Worm (Caenorhabditis elegans) whole organism, young adult: ENCODE measurements around the gene idpb-4.

Experiments
- B0035.1 ChIP-seq: sonication (generic microtip); optimal IDR thresholded peaks from 2 replicates; lab custom pipeline; 2016; ENCODE audit warnings: missing genetic modification characterization, mild to moderate bottlenecking, missing compliant biosample characterization, missing genotype, missing genetic modification reagents
- B0261.1 ChIP-seq: sonication (generic microtip); optimal IDR thresholded peaks from 2 replicates; lab custom pipeline; 2016; ENCODE audit warnings: mild to moderate bottlenecking, missing genetic modification characterization, moderate library complexity, missing compliant biosample characterization
- B0336.3 ChIP-seq: fragments of 200-800 bp; sonication (Bioruptor generic); IDR thresholded peaks from 2 replicates; pipeline ENCODE4 v1.3.6; 2022; ENCODE audit warnings: missing genetic modification characterization, missing compliant biosample characterization
- C06A6.2 ChIP-seq: fragments of 200-800 bp; sonication (Bioruptor generic); conservative IDR thresholded peaks from 2 replicates; pipeline ENCODE4 v1.3.6; 2022; ENCODE audit warnings: missing genetic modification characterization, missing compliant biosample characterization
- C17E4.6 ChIP-seq: fragments of 200-800 bp; sonication (Bioruptor generic); IDR thresholded peaks from 2 replicates; pipeline ENCODE4 v1.3.6; 2022; ENCODE audit warnings: missing genetic modification reagents, missing genetic modification characterization, missing compliant biosample characterization
- F37B4.10 ChIP-seq: fragments of 200-800 bp; sonication (Bioruptor generic); IDR thresholded peaks from 2 replicates; pipeline ENCODE4 v1.3.6; 2022; ENCODE audit warnings: missing genetic modification characterization, missing compliant biosample characterization
- F57C9.4 ChIP-seq: sonication (generic microtip); optimal IDR thresholded peaks from 2 replicates; lab custom pipeline; 2017; ENCODE audit warnings: mild to moderate bottlenecking, missing genetic modification characterization, missing compliant biosample characterization
- K11D2.4 ChIP-seq: fragments of 200-800 bp; sonication (Bioruptor generic); IDR thresholded peaks from 2 replicates; pipeline ENCODE4 v1.3.6; 2022; ENCODE audit warnings: missing genetic modification reagents, missing genetic modification characterization, missing compliant biosample characterization
- K12H6.12 ChIP-seq: fragments of 200-800 bp; sonication (Bioruptor generic); optimal IDR thresholded peaks from 2 replicates; lab custom pipeline; 2018; ENCODE audit warnings: mild to moderate bottlenecking, missing genetic modification characterization, missing compliant biosample characterization
- ZK185.1 ChIP-seq: sonication (generic microtip); optimal IDR thresholded peaks from 2 replicates; lab custom pipeline; 2016; ENCODE audit warnings: mild to moderate bottlenecking, missing genetic modification characterization, missing compliant biosample characterization; ENCODE audit not compliant: poor library complexity, severe bottlenecking
- ama-1 ChIP-seq, 3 experiments: fragments of 150-350 bp in 1 of 3; sonication (generic microtip) in 2 of 3; optimal IDR thresholded peaks; 2 replicates each; lab custom pipeline; 2014 to 2018; ENCODE audit warnings: missing biosample characterization in 2 of 3, missing genetic modification characterization in 2 of 3, missing genetic modification reagents in 2 of 3
- aptf-3 ChIP-seq: fragments of 200-800 bp; sonication (Bioruptor generic); IDR thresholded peaks from 2 replicates; pipeline ENCODE4 v1.3.6; 2022; ENCODE audit warnings: missing genetic modification characterization, missing compliant biosample characterization
- atf-7 ChIP-seq: sonication (generic microtip); optimal IDR thresholded peaks from 2 replicates; lab custom pipeline; 2017; ENCODE audit warnings: mild to moderate bottlenecking, missing genetic modification characterization, missing compliant biosample characterization
- attf-6 ChIP-seq: fragments of 200-800 bp; sonication (Bioruptor generic); IDR thresholded peaks from 2 replicates; pipeline ENCODE4 v1.3.6; 2022; ENCODE audit warnings: missing genetic modification reagents, missing genetic modification characterization, missing compliant biosample characterization
- cebp-2 ChIP-seq: fragments of 200-800 bp; sonication (Bioruptor generic); IDR thresholded peaks from 2 replicates; pipeline ENCODE4 v1.3.6; 2022; ENCODE audit warnings: missing genetic modification characterization, missing compliant biosample characterization
- ceh-100 ChIP-seq: fragments of 200-800 bp; sonication (Bioruptor generic); IDR thresholded peaks from 2 replicates; pipeline ENCODE4 v1.3.6; 2022; ENCODE audit warnings: missing genetic modification reagents, missing genetic modification characterization, missing compliant biosample characterization
- ceh-40 ChIP-seq: fragments of 200-800 bp; sonication (Bioruptor generic); IDR thresholded peaks from 2 replicates; pipeline ENCODE4 v1.3.6; 2022; ENCODE audit warnings: missing genetic modification characterization, missing compliant biosample characterization
- ceh-58 ChIP-seq: fragments of 200-800 bp; sonication (Bioruptor generic); IDR thresholded peaks from 2 replicates; pipeline ENCODE4 v1.3.6; 2022; ENCODE audit warnings: missing genetic modification characterization, missing compliant biosample characterization
- dox-1 ChIP-seq: fragments of 200-800 bp; sonication (Bioruptor generic); IDR thresholded peaks from 2 replicates; pipeline ENCODE4 v1.3.6; 2022; ENCODE audit warnings: missing genetic modification reagents, missing genetic modification characterization, missing compliant biosample characterization
- dpff-1 ChIP-seq: sonication (generic microtip); optimal IDR thresholded peaks from 2 replicates; lab custom pipeline; 2017; ENCODE audit warnings: mild to moderate bottlenecking, missing genetic modification characterization, missing compliant biosample characterization
- egl-18 ChIP-seq: fragments of 200-800 bp; sonication (Bioruptor generic); IDR thresholded peaks from 2 replicates; pipeline ENCODE4 v1.3.6; 2022; ENCODE audit warnings: missing genetic modification reagents, missing genetic modification characterization, missing compliant biosample characterization
- egl-44 ChIP-seq: fragments of 200-800 bp; sonication (Bioruptor generic); IDR thresholded peaks from 2 replicates; pipeline ENCODE4 v1.3.6; 2022; ENCODE audit warnings: missing genetic modification reagents, missing genetic modification characterization, missing compliant biosample characterization
- egrh-3 ChIP-seq: fragments of 200-800 bp; sonication (Bioruptor generic); IDR thresholded peaks from 2 replicates; pipeline ENCODE4 v1.3.6; 2022; ENCODE audit warnings: missing genetic modification reagents, missing genetic modification characterization, missing compliant biosample characterization
- him-1 ChIP-seq: sonication (generic microtip); optimal IDR thresholded peaks from 2 replicates; lab custom pipeline; 2016; ENCODE audit warnings: missing genotype, missing genetic modification reagents, missing genetic modification characterization, missing compliant biosample characterization
- hmg-20 ChIP-seq: fragments of 200-800 bp; sonication (Bioruptor generic); IDR thresholded peaks from 2 replicates; pipeline ENCODE4 v1.3.6; 2022; ENCODE audit warnings: missing genetic modification reagents, missing genetic modification characterization, missing compliant biosample characterization
- lag-1 ChIP-seq: fragments of 200-800 bp; sonication (Bioruptor generic); IDR thresholded peaks from 2 replicates; pipeline ENCODE4 v1.3.6; 2022; ENCODE audit warnings: missing genetic modification reagents, missing genetic modification characterization, missing compliant biosample characterization
- let-607 ChIP-seq, 2 experiments: fragments of 200-800 bp in 1 of 2; sonication (Bioruptor generic) in 1 of 2; sonication (generic microtip) in 1 of 2; optimal IDR thresholded peaks; 2 replicates each; lab custom pipeline; 2016 to 2018; ENCODE audit warnings: mild to moderate bottlenecking in 2 of 2, missing compliant biosample characterization in 2 of 2, missing genetic modification characterization in 2 of 2, moderate library complexity in 2 of 2, missing genotype in 1 of 2
- lin-54 ChIP-seq: fragments of 200-800 bp; sonication (Bioruptor generic); optimal IDR thresholded peaks from 2 replicates; lab custom pipeline; 2018; ENCODE audit warnings: mild to moderate bottlenecking, missing genetic modification characterization, missing compliant biosample characterization
- lsl-1 ChIP-seq: fragments of 200-800 bp; sonication (Bioruptor generic); optimal IDR thresholded peaks from 2 replicates; lab custom pipeline; 2018; ENCODE audit warnings: mild to moderate bottlenecking, missing genetic modification characterization, moderate library complexity, missing compliant biosample characterization
- madf-6 ChIP-seq: fragments of 200-800 bp; sonication (Bioruptor generic); IDR thresholded peaks from 2 replicates; pipeline ENCODE4 v1.3.6; 2022; ENCODE audit warnings: missing genetic modification reagents, missing genetic modification characterization, missing compliant biosample characterization
- mcd-1 ChIP-seq: fragments of 200-800 bp; sonication (Bioruptor generic); IDR thresholded peaks from 2 replicates; pipeline ENCODE4 v1.3.6; 2022; ENCODE audit warnings: missing genetic modification reagents, missing genetic modification characterization, missing compliant biosample characterization
- mel-28 ChIP-seq: sonication (generic microtip); optimal IDR thresholded peaks from 2 replicates; lab custom pipeline; 2016; ENCODE audit warnings: borderline replicate concordance, mild to moderate bottlenecking, missing genetic modification characterization, missing compliant biosample characterization
- mes-4 ChIP-seq: sonication (generic microtip); optimal IDR thresholded peaks from 2 replicates; lab custom pipeline; 2016; ENCODE audit warnings: missing genotype, missing genetic modification characterization, missing compliant biosample characterization
- nfya-1 ChIP-seq: sonication (generic microtip); optimal IDR thresholded peaks from 2 replicates; lab custom pipeline; 2017; ENCODE audit warnings: antibody characterized with exemption, missing compliant biosample characterization, missing genetic modification characterization, borderline replicate concordance; ENCODE audit not compliant: insufficient read depth
- nhr-80 ChIP-seq: sonication (generic microtip); optimal IDR thresholded peaks from 2 replicates; lab custom pipeline; 2016; ENCODE audit warnings: missing genetic modification characterization, missing compliant biosample characterization
- repo-1 ChIP-seq: sonication (generic microtip); optimal IDR thresholded peaks from 2 replicates; lab custom pipeline; 2017; ENCODE audit warnings: mild to moderate bottlenecking, missing genetic modification characterization, missing compliant biosample characterization
- rpc-1 ChIP-seq, 2 experiments: fragments of 150-350 bp in 1 of 2; sonication (generic microtip) in 1 of 2; optimal IDR thresholded peaks; 2 replicates each; lab custom pipeline; 2014 to 2018; ENCODE audit warnings: missing biosample characterization in 1 of 2, missing genetic modification characterization in 1 of 2, missing genetic modification reagents in 1 of 2, missing genotype in 1 of 2
- somi-1 ChIP-seq: fragments of 200-800 bp; sonication (Bioruptor generic); optimal IDR thresholded peaks from 2 replicates; lab custom pipeline; 2018; ENCODE audit warnings: mild to moderate bottlenecking, missing genetic modification characterization, missing compliant biosample characterization
- sptf-2 ChIP-seq: fragments of 200-800 bp; sonication (Bioruptor generic); optimal IDR thresholded peaks from 2 replicates; lab custom pipeline; 2018; ENCODE audit warnings: mild to moderate bottlenecking, missing genetic modification characterization, missing compliant biosample characterization
- tbp1 ChIP-seq: fragments of 200-800 bp; sonication (Bioruptor generic); optimal IDR thresholded peaks from 2 replicates; lab custom pipeline; 2018; ENCODE audit warnings: mild to moderate bottlenecking, missing genetic modification characterization, missing compliant biosample characterization
- tbx-9 ChIP-seq: sonication (generic microtip); optimal IDR thresholded peaks from 2 replicates; lab custom pipeline; 2016; ENCODE audit warnings: borderline replicate concordance, missing genetic modification characterization, inconsistent platforms, missing compliant biosample characterization
- zfh-2 ChIP-seq: fragments of 200-800 bp; sonication (Bioruptor generic); conservative IDR thresholded peaks from 2 replicates; pipeline ENCODE4 v1.3.6; 2022; ENCODE audit warnings: missing genetic modification reagents, missing genetic modification characterization, missing compliant biosample characterization
- ztf-22 ChIP-seq: fragments of 200-800 bp; sonication (Bioruptor generic); optimal IDR thresholded peaks from 2 replicates; lab custom pipeline; 2018; ENCODE audit warnings: mild to moderate bottlenecking, missing genetic modification characterization, moderate library complexity, missing compliant biosample characterization
- ztf-25 ChIP-seq: fragments of 200-800 bp; sonication (Bioruptor generic); IDR thresholded peaks from 2 replicates; pipeline ENCODE4 v1.3.6; 2022; ENCODE audit warnings: missing genetic modification reagents, missing genetic modification characterization, missing compliant biosample characterization
- ztf-26 ChIP-seq: sonication (generic microtip); optimal IDR thresholded peaks from 2 replicates; lab custom pipeline; 2017; ENCODE audit warnings: missing genetic modification characterization, missing compliant biosample characterization

Gene idpb-4

ce11 chrII:8747939-8748352 lies 10.6 kb upstream of the idpb-4 start (continued):
- TF ChIP-seq ama-1 (optimal IDR thresholded peaks at IDR 0.05; lab: Kevin White, UChicago) (no peak), ama-1 (GFP tag; optimal IDR thresholded peaks at IDR 0.05; lab: Kevin White, UChicago) (peak in 1 of 2 experiments; percentile 22), egrh-3 (no peak), F37B4.10 (GFP tag; lab: Robert Waterston, UW) (no peak), madf-6 (GFP tag; lab: Robert Waterston, UW) (no peak), ceh-40 (GFP tag; lab: Robert Waterston, UW) (no peak), ceh-58 (GFP tag; lab: Robert Waterston, UW) (no peak), F57C9.4 (tag; lab: Kevin White, UChicago) (no peak), ZK185.1 (peak; percentile 49), repo-1 (tag; lab: Kevin White, UChicago) (no peak), B0261.1 (no peak), zfh-2 (GFP tag; lab: Robert Waterston, UW) (peak; percentile 73), dox-1 (GFP tag; lab: Robert Waterston, UW) (peak; percentile 10; the same call in 1 of the 2 replicates), mes-4 (tag; lab: Kevin White, UChicago) (no peak), K12H6.12 (tag; lab: Kevin White, UChicago) (no peak), egl-18 (no peak), somi-1 (GFP tag; lab: Kevin White, UChicago) (no peak), B0336.3 (GFP tag; lab: Robert Waterston, UW) (no peak; the same call in 1 of the 2 replicates), tbx-9 (tag; lab: Kevin White, UChicago) (peak; percentile 58), aptf-3 (GFP tag; lab: Robert Waterston, UW) (no peak), him-1 (tag; lab: Kevin White, UChicago) (no peak)

ce11 chrII:8747246-8747938 lies 10.0 kb upstream of the idpb-4 start:
- TF ChIP-seq K11D2.4 (GFP tag; lab: Robert Waterston, UW), result peak; percentile 78
- TF ChIP-seq attf-6 (GFP tag; lab: Robert Waterston, UW), result no peak
- TF ChIP-seq ztf-26, result no peak
- TF ChIP-seq hmg-20, result peak; percentile 36; the same call in 1 of the 2 replicates
- peak; percentile 54 for TF ChIP-seq tbp1 (GFP tag; lab: Kevin White, UChicago)
- peak; percentile 35; the same call in 1 of the 2 replicates for TF ChIP-seq mcd-1
- peak; percentile 50; the same call in 1 of the 2 replicates for TF ChIP-seq ztf-25 (GFP tag; lab: Robert Waterston, UW)
- 0 out of 2 replicates have a peak, but pooled peaks have one; percentile 10 for TF ChIP-seq egl-44 (GFP tag; lab: Robert Waterston, UW)
- peak; percentile 55; the same call in 1 of the 2 replicates for TF ChIP-seq ceh-40 (GFP tag; lab: Robert Waterston, UW)
- TF ChIP-seq dpff-1 (tag; lab: Kevin White, UChicago), result no peak
- TF ChIP-seq let-607 (tag; optimal IDR thresholded peaks at IDR 0.05; lab: Kevin White, UChicago), result peak; percentile 39 to 41
- peak; percentile 63 for TF ChIP-seq aptf-3 (GFP tag; lab: Robert Waterston, UW)
- TF ChIP-seq sptf-2, result no peak
- peak; percentile 96 for TF ChIP-seq ama-1 (optimal IDR thresholded peaks at IDR 0.05; lab: Kevin White, UChicago)
- no peak for TF ChIP-seq ama-1 (GFP tag; optimal IDR thresholded peaks at IDR 0.05; lab: Kevin White, UChicago)
- TF ChIP-seq atf-7 (tag; lab: Kevin White, UChicago), result peak; percentile 2
- peak; percentile 12 for TF ChIP-seq mel-28
- peak; percentile 62 for TF ChIP-seq ztf-22 (GFP tag; lab: Kevin White, UChicago)
- TF ChIP-seq egl-18, result no peak
- no peak for TF ChIP-seq nfya-1 (tag; lab: Kevin White, UChicago)
- no peak for TF ChIP-seq lag-1 (GFP tag; lab: Robert Waterston, UW)
- no peak for TF ChIP-seq rpc-1 (optimal IDR thresholded peaks at IDR 0.05; lab: Kevin White, UChicago)
- TF ChIP-seq rpc-1 (tag; optimal IDR thresholded peaks at IDR 0.05; lab: Kevin White, UChicago), result no peak
- TF ChIP-seq lsl-1 (GFP tag; lab: Kevin White, UChicago), result no peak
- peak; percentile 46 for TF ChIP-seq lin-54
- TF ChIP-seq B0261.1, result no peak
- TF ChIP-seq nhr-80, result peak; percentile 59
- peak; percentile 50 for TF ChIP-seq C06A6.2 (GFP tag; lab: Robert Waterston, UW)
- no peak for TF ChIP-seq C17E4.6 (GFP tag; lab: Robert Waterston, UW)
- TF ChIP-seq cebp-2, result 0 out of 2 replicates have a peak, but pooled peaks have one; percentile 23
- TF ChIP-seq B0035.1 (tag; lab: Kevin White, UChicago), result peak; percentile 62
- peak; percentile 20; the same call in 1 of the 2 replicates for TF ChIP-seq ceh-100
